Worm (Caenorhabditis elegans) whole organism, mixed stage, embryonic: Measurements from ENCODE around the gene papl-1.

Experiments
- M03D4.4 ChIP-seq: sonication (generic microtip); optimal IDR thresholded peaks from 2 replicates; lab custom pipeline; 2017; ENCODE audit warnings: mild to moderate bottlenecking, missing genetic modification characterization, missing compliant biosample characterization
- blmp-1 ChIP-seq: fragments of 150-350 bp; optimal IDR thresholded peaks from 2 replicates; lab custom pipeline; 2014; ENCODE audit warnings: missing biosample characterization, missing genetic modification characterization
- ceh-39 ChIP-seq: fragments of 150-350 bp; optimal IDR thresholded peaks from 2 replicates; lab custom pipeline; 2014; ENCODE audit warnings: missing biosample characterization, missing genetic modification characterization
- elt-3 ChIP-seq: fragments of 150-350 bp; optimal IDR thresholded peaks from 2 replicates; lab custom pipeline; 2014; ENCODE audit warnings: missing biosample characterization, missing genetic modification characterization
- lsy-2 ChIP-seq: fragments of 150-350 bp; optimal IDR thresholded peaks from 2 replicates; lab custom pipeline; 2014; ENCODE audit warnings: missing biosample characterization, missing genetic modification characterization
- nhr-12 ChIP-seq: fragments of 150-350 bp; optimal IDR thresholded peaks from 2 replicates; lab custom pipeline; 2014; ENCODE audit warnings: missing biosample characterization, missing genetic modification characterization
- nhr-237 ChIP-seq: fragments of 150-350 bp; optimal IDR thresholded peaks from 2 replicates; lab custom pipeline; 2014; ENCODE audit warnings: missing biosample characterization, missing genetic modification characterization
- nhr-76 ChIP-seq: sonication (generic microtip); optimal IDR thresholded peaks from 2 replicates; lab custom pipeline; 2017; ENCODE audit warnings: missing biosample characterization, missing genetic modification characterization
- sptf-1 ChIP-seq: sonication (generic microtip); optimal IDR thresholded peaks from 2 replicates; lab custom pipeline; 2017; ENCODE audit warnings: mild to moderate bottlenecking, missing genetic modification characterization, moderate library complexity, missing compliant biosample characterization
- unc-120 ChIP-seq: sonication (generic microtip); optimal IDR thresholded peaks from 2 replicates; lab custom pipeline; 2017; ENCODE audit warnings: missing genetic modification characterization, missing compliant biosample characterization; ENCODE audit not compliant: poor library complexity, severe bottlenecking
- unc-39 ChIP-seq: fragments of 150-350 bp; optimal IDR thresholded peaks from 2 replicates; lab custom pipeline; 2014; ENCODE audit warnings: missing biosample characterization, missing genetic modification characterization
- unc-62 ChIP-seq: fragments of 150-350 bp; optimal IDR thresholded peaks from 2 replicates; lab custom pipeline; 2014; ENCODE audit warnings: missing biosample characterization, missing genetic modification reagents, missing genetic modification characterization

DNA sequence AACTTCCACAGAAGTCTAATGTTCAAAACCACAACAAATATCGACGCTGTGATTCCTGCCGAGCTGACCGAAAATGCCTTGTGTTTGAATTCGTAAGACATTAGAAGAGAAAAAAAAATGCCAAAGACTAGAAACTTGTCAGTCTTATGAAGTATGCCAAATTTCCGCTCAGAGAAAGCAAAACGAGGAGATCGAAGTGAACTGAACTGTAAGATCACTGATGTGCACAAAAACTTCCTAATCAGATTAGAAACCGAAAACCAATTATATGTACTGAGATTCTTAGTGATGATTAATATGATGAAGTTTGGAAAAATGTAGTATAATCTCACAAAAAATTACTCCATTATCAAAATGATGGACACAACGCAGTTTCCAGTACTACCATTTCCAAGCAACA lies 28.9 kb upstream of the papl-1 start, which contains the start of gene srbc-44:
- TF ChIP-seq nhr-76 (tag; lab: Kevin White, UChicago) (no peak), M03D4.4 (tag; lab: Kevin White, UChicago) (no peak), nhr-12 (tag; lab: Kevin White, UChicago) (no peak), unc-120 (tag; lab: Kevin White, UChicago) (no peak), sptf-1 (tag; lab: Kevin White, UChicago) (no peak), unc-39 (tag; lab: Kevin White, UChicago) (no peak), nhr-237 (tag; lab: Kevin White, UChicago) (no peak), ceh-39 (tag; lab: Kevin White, UChicago) (no peak), unc-62 (GFP tag; lab: Kevin White, UChicago) (no peak), elt-3 (tag; lab: Kevin White, UChicago) (no peak), blmp-1 (tag; lab: Kevin White, UChicago) (no peak), lsy-2 (tag; lab: Kevin White, UChicago) (no peak)
